Fruit fly (Drosophila melanogaster): ENCODE results near the gene mRpL9.

DNA sequence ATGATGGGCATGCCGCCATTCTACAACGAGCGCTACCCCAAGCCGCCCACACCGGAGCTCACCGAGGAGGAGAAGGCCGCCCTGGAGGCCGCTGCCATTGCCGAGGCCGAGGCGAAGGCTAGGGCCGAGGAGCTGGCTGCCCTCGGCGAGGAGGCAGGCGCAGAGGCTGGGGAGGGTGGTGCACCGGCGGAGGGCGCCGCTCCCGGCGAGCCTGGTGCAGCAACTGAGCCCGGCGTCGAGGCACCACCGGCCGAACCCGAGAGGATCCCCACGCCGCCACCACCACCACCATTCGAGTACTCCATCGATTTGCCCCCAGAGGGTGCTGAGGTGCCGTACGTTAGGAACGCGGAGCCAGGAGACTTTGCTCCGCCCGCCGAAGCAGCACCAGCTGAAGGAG lies 25.3 kb upstream of the mRpL9 start:
- TF ChIP-seq CG8478 (optimal IDR thresholded peaks at IDR 0.05) = no peak
- no peak for TF ChIP-seq CTCF (optimal IDR thresholded peaks at IDR 0.05)
